Fruit fly (Drosophila melanogaster): ENCODE measurements around the gene mtm.

mtm gene

dm6 chr2L:6078757-6079351 lies 42.0 kb upstream of the mtm start (continued):
- TF ChIP-seq Dp (GFP tag; optimal IDR thresholded peaks at IDR 0.05) (no peak), CG15696 (tag; optimal IDR thresholded peaks at IDR 0.05) (peak; percentile 14), ap (GFP tag; IDR thresholded peaks at IDR 0.05) (no peak), dati (GFP tag; IDR thresholded peaks at IDR 0.05) (no peak), Hmr (GFP tag; optimal IDR thresholded peaks at IDR 0.05) (no peak), Neu2 (GFP tag; optimal IDR thresholded peaks at IDR 0.05; ENCODE audit: borderline replicate concordance) (no peak), Lhr (GFP tag; optimal IDR thresholded peaks at IDR 0.05) (no peak), ci (GFP tag; IDR thresholded peaks at IDR 0.05) (no peak; the same call in 2 of the 3 replicates), Elba2 (GFP tag; optimal IDR thresholded peaks at IDR 0.05) (peak; percentile 73), CG14710 (tag; optimal IDR thresholded peaks at IDR 0.05) (peak; percentile 27), bab2 (GFP tag; optimal IDR thresholded peaks at IDR 0.05) (no peak), pros (GFP tag; optimal IDR thresholded peaks at IDR 0.05) (peak; percentile 95), B-H1 (GFP tag; IDR thresholded peaks at IDR 0.05) (no peak), Lpt (GFP tag; optimal IDR thresholded peaks at IDR 0.05) (peak; percentile 92), CG18262 (tag; optimal IDR thresholded peaks at IDR 0.05) (peak; percentile 5), scrt (GFP tag; optimal IDR thresholded peaks at IDR 0.05) (no peak), crol (GFP tag; IDR thresholded peaks at IDR 0.05) (peak; percentile 98), sens (GFP tag) (peak; percentile 78), CG16779 (GFP tag; IDR thresholded peaks at IDR 0.05) (no peak), CkIIα-i1 (GFP tag; IDR thresholded peaks at IDR 0.05) (no peak), salm (tag; optimal IDR thresholded peaks at IDR 0.05) (no peak), CG17385 (GFP tag; optimal IDR thresholded peaks at IDR 0.05) (peak; percentile 79), CG7745 (tag; optimal IDR thresholded peaks at IDR 0.05) (peak; percentile 60), CG12744 (GFP tag; optimal IDR thresholded peaks at IDR 0.05) (no peak), Blimp-1 (GFP tag; optimal IDR thresholded peaks at IDR 0.05) (peak; percentile 79), Gug (GFP tag; IDR thresholded peaks at IDR 0.05) (no peak), CG12299 (tag; optimal IDR thresholded peaks at IDR 0.05) (no peak), CG9817 (tag; optimal IDR thresholded peaks at IDR 0.05) (no peak), z (GFP tag; IDR thresholded peaks at IDR 0.05) (peak; percentile 91), Dek (tag; optimal IDR thresholded peaks at IDR 0.05) (no peak), Hey (tag; optimal IDR thresholded peaks at IDR 0.05) (peak; percentile 67), Dip2 (GFP tag; IDR thresholded peaks at IDR 0.05) (no peak), CG3838 (GFP tag; optimal IDR thresholded peaks at IDR 0.05) (no peak), Sox102F (GFP tag; optimal IDR thresholded peaks at IDR 0.05) (no peak), CG12104 (GFP tag; optimal IDR thresholded peaks at IDR 0.05) (no peak), Sin3A (optimal IDR thresholded peaks at IDR 0.05) (no peak), CG7987 (GFP tag; optimal IDR thresholded peaks at IDR 0.05) (peak; percentile 69), ems (GFP tag; optimal IDR thresholded peaks at IDR 0.05) (no peak), cad (GFP tag; optimal IDR thresholded peaks at IDR 0.05) (no peak), dysf (GFP tag; IDR thresholded peaks at IDR 0.05) (no peak), CG9797 (GFP tag; optimal IDR thresholded peaks at IDR 0.05) (no peak), Awh (GFP tag; IDR thresholded peaks at IDR 0.05) (0 out of 2 replicates have a peak, but pooled peaks have one; percentile 14), CG6791 (GFP tag; IDR thresholded peaks at IDR 0.05; ENCODE audit: partially characterized antibody) (peak; percentile 52; the same call in 1 of the 3 replicates), HLH54F (GFP tag; optimal IDR thresholded peaks at IDR 0.05) (no peak), gcm (GFP tag; optimal IDR thresholded peaks at IDR 0.05) (peak; percentile 94), Xrp1 (GFP tag; IDR thresholded peaks at IDR 0.05) (0 out of 2 replicates have a peak, but pooled peaks have one; percentile 11), eve (GFP tag; optimal IDR thresholded peaks at IDR 0.05) (no peak), CG10274 (GFP tag; optimal IDR thresholded peaks at IDR 0.05) (no peak), CG3847 (GFP tag; IDR thresholded peaks at IDR 0.05) (no peak), CG10321 (GFP tag; IDR thresholded peaks at IDR 0.05) (no peak), Doc2 (GFP tag; IDR thresholded peaks at IDR 0.05) (no peak)

All from whole organism, embryonic.